Worm (Caenorhabditis elegans) whole organism, young adult: ENCODE data around the gene npax-2.

Source experiments
- C17E4.6 ChIP-seq: fragments of 200-800 bp; sonication (Bioruptor generic); IDR thresholded peaks from 2 replicates; pipeline ENCODE4 v1.3.6; 2022; ENCODE audit warnings: missing genetic modification reagents, missing genetic modification characterization, missing compliant biosample characterization
- F52B5.7 ChIP-seq: sonication (generic microtip); optimal IDR thresholded peaks from 2 replicates; lab custom pipeline; 2016; ENCODE audit warnings: mild to moderate bottlenecking, missing genetic modification characterization, missing compliant biosample characterization
- Y53F4B.3 ChIP-seq: fragments of 200-800 bp; sonication (Bioruptor generic); IDR thresholded peaks from 2 replicates; pipeline ENCODE4 v1.3.6; 2022; ENCODE audit warnings: missing genetic modification reagents, missing genetic modification characterization, missing compliant biosample characterization
- atf-7 ChIP-seq: sonication (generic microtip); optimal IDR thresholded peaks from 2 replicates; lab custom pipeline; 2017; ENCODE audit warnings: mild to moderate bottlenecking, missing genetic modification characterization, missing compliant biosample characterization
- lin-35 ChIP-seq, 3 experiments: fragments of 150-350 bp in 2 of 3; sonication (generic microtip) in 1 of 3; optimal IDR thresholded peaks; 2 replicates each; lab custom pipeline; 2014 to 2018; ENCODE audit warnings: missing biosample characterization in 3 of 3, missing genetic modification characterization in 3 of 3, missing genetic modification reagents in 3 of 3
- madf-3 ChIP-seq: fragments of 200-800 bp; sonication (Bioruptor generic); IDR thresholded peaks from 2 replicates; pipeline ENCODE4 v1.3.6; 2022; ENCODE audit warnings: missing genetic modification reagents, missing genetic modification characterization, missing compliant biosample characterization
- mxl-1 ChIP-seq: sonication (generic microtip); optimal IDR thresholded peaks from 2 replicates; lab custom pipeline; 2016; ENCODE audit warnings: missing genetic modification characterization, missing compliant biosample characterization
- nhr-27 ChIP-seq: fragments of 200-800 bp; sonication (Bioruptor generic); optimal IDR thresholded peaks from 2 replicates; lab custom pipeline; 2018; ENCODE audit warnings: mild to moderate bottlenecking, missing genetic modification characterization, moderate library complexity, missing compliant biosample characterization
- snpc-4 ChIP-seq, 5 experiments: fragments of 150-350 bp in 1 of 5; sonication (generic microtip) in 4 of 5; optimal IDR thresholded peaks; 2 replicates each; lab custom pipeline; 2014 to 2018; ENCODE audit warnings: missing genetic modification characterization in 5 of 5, missing biosample characterization in 3 of 5, antibody characterized with exemption in 2 of 5, mild to moderate bottlenecking in 2 of 5, missing compliant biosample characterization in 2 of 5, missing genotype in 2 of 5, moderate library complexity in 2 of 5, missing genetic modification reagents in 1 of 5

- TF ChIP-seq atf-7 (tag; lab: Kevin White, UChicago) = no peak
- no peak for TF ChIP-seq snpc-4 (GFP tag; optimal IDR thresholded peaks at IDR 0.05; lab: Kevin White, UChicago)
- TF ChIP-seq snpc-4 (tag; optimal IDR thresholded peaks at IDR 0.05; lab: Kevin White, UChicago) = no peak
- TF ChIP-seq F52B5.7 (tag; lab: Kevin White, UChicago) = no peak
- no peak for TF ChIP-seq mxl-1 (tag; lab: Kevin White, UChicago)
- TF ChIP-seq C17E4.6 (GFP tag; lab: Robert Waterston, UW) = no peak
- no peak for TF ChIP-seq Y53F4B.3 (GFP tag; lab: Robert Waterston, UW)
- no peak for TF ChIP-seq nhr-27 (tag; lab: Kevin White, UChicago)
- TF ChIP-seq lin-35 (GFP tag; optimal IDR thresholded peaks at IDR 0.05; lab: Kevin White, UChicago) = no peak
- TF ChIP-seq madf-3 (GFP tag; lab: Robert Waterston, UW) = no peak
Measured at ce11 chrX:2140610-2141009, 9.3 kb downstream of the npax-2 start.
